Fruit fly (Drosophila melanogaster): Measurements from ENCODE around the gene CG13708.

DNA sequence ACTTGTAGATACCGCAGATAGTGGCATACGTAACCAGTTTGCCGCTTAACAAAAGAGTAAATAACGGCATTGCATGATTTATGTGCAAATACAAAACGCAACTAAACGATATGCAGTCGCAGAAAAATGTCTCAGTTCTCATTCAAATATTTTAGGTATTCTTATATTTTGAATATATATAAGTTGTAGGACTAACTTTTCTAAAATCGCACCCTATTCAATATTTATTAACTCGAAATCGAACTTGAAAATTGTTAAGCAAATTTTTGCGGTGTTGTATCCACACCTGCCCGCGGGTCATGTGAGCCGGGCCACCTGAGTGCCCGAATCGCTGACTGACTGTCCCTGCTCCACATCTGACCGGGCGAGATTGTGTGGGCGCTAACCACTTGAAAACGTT lies 14.7 kb upstream of the CG13708 start:
- TF ChIP-seq sug (tag; optimal IDR thresholded peaks at IDR 0.05) (no peak), sr (GFP tag; IDR thresholded peaks at IDR 0.05) (no peak), trem (tag; optimal IDR thresholded peaks at IDR 0.05) (no peak)
